Fruit fly (Drosophila melanogaster): Measurements from ENCODE around the gene CG14070.

Gene CG14070

dm6 chr2L:10858064-10859047 lies 43.2 kb downstream of the CG14070 start, which contains the start of the genes aurB and Stam (continued):
- TF ChIP-seq Xbp1 (GFP tag; optimal IDR thresholded peaks at IDR 0.05): peak; percentile 55
- TF ChIP-seq CG2116 (GFP tag; optimal IDR thresholded peaks at IDR 0.05): peak; percentile 51
- TF ChIP-seq CG12071 (GFP tag; optimal IDR thresholded peaks at IDR 0.05): no peak
- TF ChIP-seq gfzf (GFP tag; optimal IDR thresholded peaks at IDR 0.05): peak; percentile 64
- TF ChIP-seq Atf-2 (GFP tag; optimal IDR thresholded peaks at IDR 0.05): no peak
- no peak for TF ChIP-seq CG10274 (GFP tag; optimal IDR thresholded peaks at IDR 0.05)
- no peak for TF ChIP-seq tx (GFP tag; optimal IDR thresholded peaks at IDR 0.05)
- no peak for TF ChIP-seq CG13624 (GFP tag; optimal IDR thresholded peaks at IDR 0.05)
- TF ChIP-seq tgo (GFP tag; IDR thresholded peaks at IDR 0.05): peak; percentile 49; the same call in 2 of the 3 replicates
- peak; percentile 73 for TF ChIP-seq kay (GFP tag; optimal IDR thresholded peaks at IDR 0.05)
- TF ChIP-seq HLHmδ (GFP tag; optimal IDR thresholded peaks at IDR 0.05): no peak
- no peak for TF ChIP-seq CG18011 (GFP tag; optimal IDR thresholded peaks at IDR 0.05)
- peak; percentile 59 for TF ChIP-seq CG10267 (tag; optimal IDR thresholded peaks at IDR 0.05)
- no peak for TF ChIP-seq CG3847 (GFP tag; IDR thresholded peaks at IDR 0.05)
- peak; percentile 68 for TF ChIP-seq CG7839 (tag; optimal IDR thresholded peaks at IDR 0.05)
- TF ChIP-seq abd-A (tag; optimal IDR thresholded peaks at IDR 0.05): no peak
- peak; percentile 30 for TF ChIP-seq pzg (GFP tag; optimal IDR thresholded peaks at IDR 0.05)
- TF ChIP-seq insv (GFP tag; optimal IDR thresholded peaks at IDR 0.05): peak; percentile 90 to 98
- TF ChIP-seq CG11504 (tag; optimal IDR thresholded peaks at IDR 0.05): peak; percentile 73
- TF ChIP-seq CG7745 (tag; optimal IDR thresholded peaks at IDR 0.05): no peak
- TF ChIP-seq jumu (GFP tag; optimal IDR thresholded peaks at IDR 0.05): no peak
- peak; percentile 60 for TF ChIP-seq CG32532 (GFP tag; IDR thresholded peaks at IDR 0.05)
- no peak for TF ChIP-seq CG6791 (GFP tag; IDR thresholded peaks at IDR 0.05; ENCODE audit: partially characterized antibody)
- no peak for TF ChIP-seq Scr (GFP tag; IDR thresholded peaks at IDR 0.05; ENCODE audit: partially characterized antibody)
- TF ChIP-seq sens-2 (GFP tag; IDR thresholded peaks at IDR 0.05): no peak
- TF ChIP-seq disco-r (GFP tag; optimal IDR thresholded peaks at IDR 0.05): no peak
- TF ChIP-seq CG31441 (GFP tag; IDR thresholded peaks at IDR 0.05): peak; percentile 89
- no peak for TF ChIP-seq chinmo (GFP tag; IDR thresholded peaks at IDR 0.05; ENCODE audit: partially characterized antibody)
- no peak for TF ChIP-seq Hey (tag; optimal IDR thresholded peaks at IDR 0.05)
- peak; percentile 74 for TF ChIP-seq grau (tag; optimal IDR thresholded peaks at IDR 0.05)
- no peak for TF ChIP-seq HmgD (GFP tag; optimal IDR thresholded peaks at IDR 0.05)
- no peak for TF ChIP-seq CHES-1-like (GFP tag; optimal IDR thresholded peaks at IDR 0.05)
- TF ChIP-seq CG9609 (GFP tag; optimal IDR thresholded peaks at IDR 0.05): no peak
- TF ChIP-seq Myb (GFP tag; optimal IDR thresholded peaks at IDR 0.05): peak; percentile 86
- TF ChIP-seq CG4854 (GFP tag; optimal IDR thresholded peaks at IDR 0.05): no peak
- TF ChIP-seq pros (GFP tag; optimal IDR thresholded peaks at IDR 0.05): no peak
- no peak for TF ChIP-seq H15 (GFP tag; IDR thresholded peaks at IDR 0.05)
- TF ChIP-seq CG9437 (GFP tag; optimal IDR thresholded peaks at IDR 0.05): peak; percentile 50
- TF ChIP-seq CG3407 (GFP tag; optimal IDR thresholded peaks at IDR 0.05): peak; percentile 10
- TF ChIP-seq onecut (GFP tag; IDR thresholded peaks at IDR 0.05): no peak
- TF ChIP-seq ewg (GFP tag; optimal IDR thresholded peaks at IDR 0.05): peak; percentile 40
- TF ChIP-seq hb (GFP tag; IDR thresholded peaks at IDR 0.05; ENCODE audit: partially characterized antibody): no peak
- TF ChIP-seq h (optimal IDR thresholded peaks at IDR 0.05): no peak
- peak; percentile 61 for TF ChIP-seq Oli (tag; optimal IDR thresholded peaks at IDR 0.05)
- TF ChIP-seq CG18476 (GFP tag; optimal IDR thresholded peaks at IDR 0.05): no peak
- peak; percentile 40 for TF ChIP-seq fd3F (GFP tag; optimal IDR thresholded peaks at IDR 0.05)
- TF ChIP-seq CG32772 (GFP tag; IDR thresholded peaks at IDR 0.05): no peak
- no peak for TF ChIP-seq CG14965 (GFP tag; optimal IDR thresholded peaks at IDR 0.05; ENCODE audit: borderline replicate concordance)
